Worm (Caenorhabditis elegans): Measurements from ENCODE around the gene srlf-13.

DNA sequence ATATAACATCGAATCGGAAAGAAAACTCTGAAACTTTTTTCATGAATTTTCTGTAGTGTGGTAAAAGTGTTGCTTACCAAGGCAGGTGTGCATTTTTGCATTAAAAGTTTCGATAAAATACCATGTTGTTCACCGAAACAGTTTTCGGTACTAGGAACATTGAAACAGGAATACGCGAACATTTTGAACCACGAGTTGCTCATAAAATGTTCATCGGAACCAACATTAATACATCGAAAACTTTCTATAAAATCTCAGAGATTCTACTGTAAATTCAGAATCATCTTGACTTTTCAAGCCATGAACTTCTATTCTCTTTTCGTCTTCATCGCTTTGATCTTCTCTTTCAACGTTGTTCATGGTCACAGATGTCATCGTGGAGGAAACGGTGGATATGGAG, 16.1 kb downstream of the srlf-13 start, which contains the start of gene fipr-15:
- TF ChIP-seq dao-5 (tag; optimal IDR thresholded peaks at IDR 0.05), result no peak
- TF ChIP-seq him-1 (tag; optimal IDR thresholded peaks at IDR 0.05), result no peak
- TF ChIP-seq W03F9.2 (tag; optimal IDR thresholded peaks at IDR 0.05), result no peak

Data from whole organism, L4/young adult.